Fruit fly (Drosophila melanogaster) whole organism, adult: Measurements from ENCODE around the gene CG5282.

Experiments
- CG11617 ChIP-seq: fragments of 200-800 bp; sonication (Bioruptor generic); optimal IDR thresholded peaks from 2 replicates; lab custom pipeline; 2017; ENCODE audit warnings: mild to moderate bottlenecking, missing biosample characterization, missing genetic modification reagents, missing genetic modification characterization
- CG12768 ChIP-seq: fragments of 200-800 bp; sonication (Bioruptor generic); optimal IDR thresholded peaks from 2 replicates; lab custom pipeline; 2017; ENCODE audit warnings: missing biosample characterization, missing genetic modification characterization, mild to moderate bottlenecking, moderate library complexity, missing genetic modification reagents
- CG14711 ChIP-seq: fragments of 200-800 bp; sonication (Bioruptor generic); optimal IDR thresholded peaks from 2 replicates; lab custom pipeline; 2018; ENCODE audit warnings: missing biosample characterization, mild to moderate bottlenecking, missing genetic modification characterization, moderate library complexity
- CG1620 ChIP-seq: fragments of 200-800 bp; sonication (Bioruptor generic); optimal IDR thresholded peaks from 2 replicates; lab custom pipeline; 2016; ENCODE audit warnings: missing biosample characterization, missing genetic modification characterization
- CG33017 ChIP-seq: fragments of 200-800 bp; sonication (Bioruptor generic); optimal IDR thresholded peaks from 2 replicates; lab custom pipeline; 2018; ENCODE audit warnings: missing biosample characterization, mild to moderate bottlenecking, missing genetic modification characterization, moderate library complexity
- CG5204 ChIP-seq: fragments of 200-800 bp; sonication (Bioruptor generic); optimal IDR thresholded peaks from 2 replicates; lab custom pipeline; 2016; ENCODE audit warnings: missing biosample characterization, missing genetic modification characterization
- CG7045 ChIP-seq: fragments of 200-800 bp; sonication (Bioruptor generic); optimal IDR thresholded peaks from 2 replicates; lab custom pipeline; 2017; ENCODE audit warnings: missing biosample characterization, mild to moderate bottlenecking, missing genetic modification characterization
- CG7101 ChIP-seq: fragments of 200-800 bp; sonication (Bioruptor generic); optimal IDR thresholded peaks from 2 replicates; lab custom pipeline; 2018; ENCODE audit warnings: missing biosample characterization, mild to moderate bottlenecking, missing genetic modification characterization, moderate library complexity
- Clk ChIP-seq: fragments of 200-800 bp; sonication (Bioruptor generic); optimal IDR thresholded peaks from 2 replicates; lab custom pipeline; 2017; ENCODE audit warnings: missing biosample characterization, missing genetic modification characterization
- Crg-1 ChIP-seq: fragments of 200-800 bp; sonication (Bioruptor generic); optimal IDR thresholded peaks from 2 replicates; lab custom pipeline; 2016; ENCODE audit warnings: missing biosample characterization, missing genetic modification characterization
- Hr96 ChIP-seq: fragments of 200-800 bp; sonication (Bioruptor generic); optimal IDR thresholded peaks from 2 replicates; lab custom pipeline; 2016; ENCODE audit warnings: missing biosample characterization, missing genetic modification characterization
- Mnt ChIP-seq: fragments of 200-800 bp; sonication (Bioruptor generic); optimal IDR thresholded peaks from 2 replicates; lab custom pipeline; 2016; ENCODE audit warnings: missing biosample characterization, mild to moderate bottlenecking, missing genetic modification characterization
- bab1 ChIP-seq: fragments of 200-800 bp; sonication (Bioruptor generic); optimal IDR thresholded peaks from 3 replicates; lab custom pipeline; 2019; ENCODE audit warnings: missing biosample characterization, mild to moderate bottlenecking, missing genetic modification characterization, moderate library complexity
- cic ChIP-seq: fragments of 200-800 bp; sonication (Bioruptor generic); optimal IDR thresholded peaks from 2 replicates; lab custom pipeline; 2017; ENCODE audit warnings: missing biosample characterization, mild to moderate bottlenecking, missing genetic modification characterization, moderate library complexity
- cnc ChIP-seq, 2 experiments: fragments of >200 bp; optimal IDR thresholded peaks; 2 replicates each; lab custom pipeline; 2017
- kay ChIP-seq: fragments of 200-800 bp; sonication (Bioruptor generic); peaks from one replicate; lab custom pipeline; 2016; ENCODE audit warnings: missing biosample characterization, missing genetic modification characterization, borderline replicate concordance
- ovo ChIP-seq: fragments of 200-800 bp; sonication (Bioruptor generic); optimal IDR thresholded peaks from 2 replicates; lab custom pipeline; 2016; ENCODE audit warnings: missing biosample characterization, missing genetic modification characterization
- pad ChIP-seq: fragments of 200-800 bp; sonication (Bioruptor generic); optimal IDR thresholded peaks from 3 replicates; lab custom pipeline; 2017; ENCODE audit warnings: missing biosample characterization, missing genetic modification characterization, mild to moderate bottlenecking, moderate library complexity, missing genetic modification reagents
- tj ChIP-seq: fragments of 200-800 bp; sonication (Bioruptor generic); optimal IDR thresholded peaks from 3 replicates; lab custom pipeline; 2017; ENCODE audit warnings: missing biosample characterization, mild to moderate bottlenecking, missing genetic modification characterization, moderate library complexity
- toe ChIP-seq: fragments of 200-800 bp; sonication (Bioruptor generic); optimal IDR thresholded peaks from 2 replicates; lab custom pipeline; 2016; ENCODE audit warnings: missing biosample characterization, missing genetic modification characterization

Gene CG5282

dm6 chr3L:20446030-20446429 is 20.2 kb upstream of the CG5282 start:
- TF ChIP-seq cic (peak; percentile 36), CG33017 (tag; lab: Kevin White, UChicago) (no peak), CG7101 (tag; lab: Kevin White, UChicago) (no peak), Mnt (GFP tag; lab: Kevin White, UChicago) (peak; percentile 34), kay (no peak)

dm6 chr3L:20444815-20445519 is 19.1 kb upstream of the CG5282 start:
- TF ChIP-seq Mnt (GFP tag; lab: Kevin White, UChicago) (peak; percentile 57), bab1 (GFP tag; lab: Kevin White, UChicago) (peak; percentile 68), toe (GFP tag; lab: Kevin White, UChicago) (peak; percentile 8), CG7101 (tag; lab: Kevin White, UChicago) (peak; percentile 90), CG11617 (peak; percentile 88), tj (GFP tag; lab: Kevin White, UChicago) (peak; percentile 41), cnc (optimal IDR thresholded peaks at IDR 0.05; lab: Kevin White, UChicago) (no peak), cic (peak; percentile 9), Crg-1 (GFP tag; lab: Kevin White, UChicago) (peak; percentile 3), Hr96 (peak; percentile 61), CG12768 (peak; percentile 91), pad (peak; percentile 41), CG7045 (peak; percentile 76), Clk (peak; percentile 49), kay (peak; percentile 86), CG5204 (GFP tag; lab: Kevin White, UChicago) (peak; percentile 32), CG1620 (GFP tag; lab: Kevin White, UChicago) (peak; percentile 18), CG33017 (tag; lab: Kevin White, UChicago) (peak; percentile 89), CG14711 (tag; lab: Kevin White, UChicago) (peak; percentile 85), ovo (GFP tag; lab: Kevin White, UChicago) (no peak)

dm6 chr3L:20442674-20443313 is 16.9 kb upstream of the CG5282 start:
- TF ChIP-seq Hr96: no peak
- no peak for TF ChIP-seq Clk
- no peak for TF ChIP-seq CG12768
- TF ChIP-seq CG7101 (tag; lab: Kevin White, UChicago): no peak
- no peak for TF ChIP-seq CG33017 (tag; lab: Kevin White, UChicago)
- no peak for TF ChIP-seq CG1620 (GFP tag; lab: Kevin White, UChicago)

dm6 chr3L:20441632-20442469 is 16.0 kb upstream of the CG5282 start, which contains the start of gene CG5910:
TSS of gene CG5910 (plus strand) at chr3L:20442419.
- TF ChIP-seq CG33017 (tag; lab: Kevin White, UChicago) (no peak), CG14711 (tag; lab: Kevin White, UChicago) (peak; percentile 18), CG7101 (tag; lab: Kevin White, UChicago) (no peak), Clk (no peak), CG11617 (no peak), CG7045 (peak; percentile 7), Crg-1 (GFP tag; lab: Kevin White, UChicago) (no peak), pad (no peak), CG1620 (GFP tag; lab: Kevin White, UChicago) (no peak), cic (no peak), cnc (optimal IDR thresholded peaks at IDR 0.05; lab: Kevin White, UChicago) (no peak), CG5204 (GFP tag; lab: Kevin White, UChicago) (no peak), tj (GFP tag; lab: Kevin White, UChicago) (no peak), Hr96 (no peak), kay (no peak), Mnt (GFP tag; lab: Kevin White, UChicago) (no peak), bab1 (GFP tag; lab: Kevin White, UChicago) (no peak)

- TF ChIP-seq CG14711 (tag; lab: Kevin White, UChicago): no peak
- TF ChIP-seq Crg-1 (GFP tag; lab: Kevin White, UChicago): no peak
- no peak for TF ChIP-seq Mnt (GFP tag; lab: Kevin White, UChicago)
- no peak for TF ChIP-seq kay
- no peak for TF ChIP-seq toe (GFP tag; lab: Kevin White, UChicago)
- TF ChIP-seq CG7045: no peak
- no peak for TF ChIP-seq Clk
- TF ChIP-seq CG11617: no peak
- no peak for TF ChIP-seq tj (GFP tag; lab: Kevin White, UChicago)
- TF ChIP-seq pad: no peak
- no peak for TF ChIP-seq CG7101 (tag; lab: Kevin White, UChicago)
- TF ChIP-seq cic: no peak
Measured at dm6 chr3L:20440902-20441429, 15.1 kb upstream of the CG5282 start.

dm6 chr3L:20439772-20440171 is 13.9 kb upstream of the CG5282 start, which contains the start of gene Hpd:
TSS of gene Hpd (minus strand) at chr3L:20439872.
- no peak for TF ChIP-seq CG12768
- TF ChIP-seq CG5204 (GFP tag; lab: Kevin White, UChicago): no peak
- TF ChIP-seq Hr96: no peak
- no peak for TF ChIP-seq CG7101 (tag; lab: Kevin White, UChicago)
- TF ChIP-seq Crg-1 (GFP tag; lab: Kevin White, UChicago): no peak
- no peak for TF ChIP-seq pad
